Worm (Caenorhabditis elegans) whole organism, L3 larva: Measurements from ENCODE around the gene kcnl-1.

ENCODE experiments used
- R02D3.7 ChIP-seq: fragments of 150-350 bp; optimal IDR thresholded peaks from 2 replicates; lab custom pipeline; 2014; ENCODE audit warnings: missing biosample characterization, missing genetic modification characterization
- ZK546.5 ChIP-seq: sonication (generic microtip); optimal IDR thresholded peaks from 2 replicates; lab custom pipeline; 2017; ENCODE audit warnings: missing biosample characterization, missing genetic modification characterization
- aly-2 ChIP-seq: fragments of 150-350 bp; optimal IDR thresholded peaks from 2 replicates; lab custom pipeline; 2014; ENCODE audit warnings: missing biosample characterization, missing genetic modification characterization
- ama-1 ChIP-seq: fragments of 150-350 bp; optimal IDR thresholded peaks from 2 replicates; lab custom pipeline; 2018
- ceh-16 ChIP-seq: sonication (generic microtip); optimal IDR thresholded peaks from 2 replicates; lab custom pipeline; 2017; ENCODE audit warnings: missing biosample characterization, missing genetic modification characterization
- ceh-28 ChIP-seq: fragments of 150-350 bp; optimal IDR thresholded peaks from 2 replicates; lab custom pipeline; 2014; ENCODE audit warnings: missing biosample characterization, missing genetic modification reagents, missing genetic modification characterization
- ceh-82 ChIP-seq: fragments of 150-350 bp; optimal IDR thresholded peaks from 2 replicates; lab custom pipeline; 2014; ENCODE audit warnings: missing biosample characterization, missing genetic modification characterization
- daf-12 ChIP-seq: fragments of 150-350 bp; optimal IDR thresholded peaks from 2 replicates; lab custom pipeline; 2014; ENCODE audit warnings: missing biosample characterization, missing genetic modification reagents, missing genetic modification characterization
- egl-27 ChIP-seq: sonication (generic microtip); optimal IDR thresholded peaks from 4 replicates; lab custom pipeline; 2017; ENCODE audit warnings: missing biosample characterization, missing genetic modification reagents, missing genetic modification characterization
- egl-5 ChIP-seq: fragments of 150-350 bp; optimal IDR thresholded peaks from 2 replicates; lab custom pipeline; 2017; ENCODE audit warnings: missing biosample characterization, missing genetic modification reagents, missing genetic modification characterization, inconsistent platforms
- elt-1 ChIP-seq: fragments of 150-350 bp; optimal IDR thresholded peaks from 2 replicates; lab custom pipeline; 2014; ENCODE audit warnings: missing biosample characterization, missing genetic modification characterization
- elt-2 ChIP-seq: sonication (generic microtip); optimal IDR thresholded peaks from 2 replicates; lab custom pipeline; 2016; ENCODE audit warnings: missing genetic modification reagents, mild to moderate bottlenecking, missing genetic modification characterization, missing compliant biosample characterization
- elt-3 ChIP-seq, 3 experiments: fragments of 150-350 bp in 1 of 3; sonication (generic microtip) in 2 of 3; optimal IDR thresholded peaks; 2 replicates in 2 of 3; 4 replicates in 1 of 3; lab custom pipeline; 2014 to 2017; ENCODE audit warnings: missing biosample characterization in 3 of 3, missing genetic modification characterization in 3 of 3
- eor-1 ChIP-seq, 2 experiments: fragments of 150-350 bp; optimal IDR thresholded peaks; 2 replicates each; lab custom pipeline; 2014 to 2018; ENCODE audit warnings: missing biosample characterization in 2 of 2, missing genetic modification characterization in 2 of 2
- fkh-10 ChIP-seq: sonication (generic microtip); optimal IDR thresholded peaks from 2 replicates; lab custom pipeline; 2017; ENCODE audit warnings: missing biosample characterization, missing genetic modification reagents, missing genetic modification characterization
- fkh-2 ChIP-seq: fragments of 150-350 bp; optimal IDR thresholded peaks from 2 replicates; lab custom pipeline; 2014; ENCODE audit warnings: missing biosample characterization, missing genetic modification reagents, missing genetic modification characterization
- fos-1 ChIP-seq: fragments of 150-350 bp; optimal IDR thresholded peaks from 2 replicates; lab custom pipeline; 2014; ENCODE audit warnings: missing biosample characterization, missing genetic modification characterization
- lsy-12 ChIP-seq: sonication (generic microtip); optimal IDR thresholded peaks from 2 replicates; lab custom pipeline; 2016; ENCODE audit warnings: mild to moderate bottlenecking, missing genetic modification characterization, missing compliant biosample characterization
- mdl-1 ChIP-seq: fragments of 150-350 bp; optimal IDR thresholded peaks from 2 replicates; lab custom pipeline; 2014; ENCODE audit warnings: missing biosample characterization, missing genetic modification characterization
- mml-1 ChIP-seq: fragments of 150-350 bp; sonication (generic microtip); optimal IDR thresholded peaks from 3 replicates; lab custom pipeline; 2014; ENCODE audit warnings: missing biosample characterization, missing genetic modification characterization
- nfya-1 ChIP-seq: sonication (generic microtip); optimal IDR thresholded peaks from 2 replicates; lab custom pipeline; 2017; ENCODE audit warnings: missing genetic modification characterization, mild to moderate bottlenecking, missing compliant biosample characterization, antibody characterized with exemption, moderate library complexity; ENCODE audit not compliant: insufficient read depth
- nhr-23 ChIP-seq: fragments of 150-350 bp; optimal IDR thresholded peaks from 2 replicates; lab custom pipeline; 2014; ENCODE audit warnings: missing biosample characterization, missing genetic modification reagents, missing genetic modification characterization
- nhr-237 ChIP-seq: fragments of 150-350 bp; optimal IDR thresholded peaks from 2 replicates; lab custom pipeline; 2014; ENCODE audit warnings: missing biosample characterization, missing genetic modification characterization
- nhr-25 ChIP-seq: sonication (generic microtip); optimal IDR thresholded peaks from 2 replicates; lab custom pipeline; 2017; ENCODE audit warnings: missing biosample characterization, missing genetic modification characterization
- nhr-28 ChIP-seq: fragments of 150-350 bp; optimal IDR thresholded peaks from 2 replicates; lab custom pipeline; 2014; ENCODE audit warnings: missing biosample characterization, missing genetic modification characterization
- nhr-43 ChIP-seq: sonication (generic microtip); optimal IDR thresholded peaks from 2 replicates; lab custom pipeline; 2016; ENCODE audit warnings: mild to moderate bottlenecking, missing genetic modification characterization, missing compliant biosample characterization; ENCODE audit not compliant: poor library complexity, severe bottlenecking
- nhr-77 ChIP-seq: fragments of 150-350 bp; optimal IDR thresholded peaks from 2 replicates; lab custom pipeline; 2014; ENCODE audit warnings: missing biosample characterization, missing genetic modification characterization
- pha-4 ChIP-seq: fragments of 150-350 bp; optimal IDR thresholded peaks from 2 replicates; lab custom pipeline; 2014; ENCODE audit warnings: missing biosample characterization, missing genetic modification reagents, missing genetic modification characterization
- pqm-1 ChIP-seq: fragments of 150-350 bp; optimal IDR thresholded peaks from 2 replicates; lab custom pipeline; 2017; ENCODE audit warnings: missing biosample characterization, missing genetic modification characterization, inconsistent platforms
- sea-2 ChIP-seq: fragments of 150-350 bp; sonication (generic microtip); optimal IDR thresholded peaks from 4 replicates; lab custom pipeline; 2014; ENCODE audit warnings: missing biosample characterization, missing genetic modification reagents, missing genetic modification characterization
- skn-1 ChIP-seq: fragments of 150-350 bp; optimal IDR thresholded peaks from 2 replicates; lab custom pipeline; 2014; ENCODE audit warnings: missing biosample characterization, missing genetic modification characterization
- snpc-4 ChIP-seq: fragments of 150-350 bp; optimal IDR thresholded peaks from 2 replicates; lab custom pipeline; 2014; ENCODE audit warnings: missing biosample characterization, missing genetic modification characterization
- zag-1 ChIP-seq: fragments of 150-350 bp; optimal IDR thresholded peaks from 2 replicates; lab custom pipeline; 2014; ENCODE audit warnings: missing biosample characterization, missing genetic modification characterization
- ztf-11 ChIP-seq: fragments of 150-350 bp; optimal IDR thresholded peaks from 2 replicates; lab custom pipeline; 2014; ENCODE audit warnings: missing biosample characterization, missing genetic modification characterization

Gene kcnl-1

ce11 chrV:19605415-19605814, 40.2 kb downstream of the kcnl-1 start:
- TF ChIP-seq elt-2 (tag; lab: Kevin White, UChicago) (no peak), mdl-1 (tag; lab: Kevin White, UChicago) (no peak), nhr-77 (tag; lab: Kevin White, UChicago) (no peak), aly-2 (tag; lab: Kevin White, UChicago) (no peak), ztf-11 (tag; lab: Kevin White, UChicago) (no peak), mml-1 (tag; lab: Kevin White, UChicago) (no peak), fkh-10 (GFP tag; lab: Kevin White, UChicago) (no peak), snpc-4 (no peak), nhr-23 (tag; lab: Kevin White, UChicago) (no peak), daf-12 (tag; lab: Kevin White, UChicago) (no peak), fkh-2 (tag; lab: Kevin White, UChicago) (no peak), pha-4 (tag; lab: Kevin White, UChicago) (no peak), nhr-237 (tag; lab: Kevin White, UChicago) (no peak), ZK546.5 (no peak)
- TF ChIP-seq, all 47 proteins: peak for 0

DNA sequence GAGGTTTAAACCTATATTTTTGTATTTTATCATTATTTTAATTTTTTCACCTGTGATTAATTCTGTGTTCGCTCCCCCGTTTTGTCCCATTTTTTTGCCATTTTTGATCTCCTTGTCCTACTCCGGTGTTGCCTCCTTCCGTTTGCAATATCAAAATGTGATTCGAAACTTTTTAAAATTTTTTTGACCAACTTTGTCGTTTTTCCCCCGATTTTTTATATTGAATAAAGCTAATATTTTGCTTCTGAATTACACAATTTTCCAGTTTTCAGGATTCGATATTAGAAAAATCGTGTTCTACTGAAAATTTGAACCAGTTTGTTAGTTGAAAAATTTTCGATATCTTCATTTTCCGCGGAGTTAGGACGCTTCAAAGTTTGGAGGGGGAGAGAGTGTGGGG, 40.7 kb downstream of the kcnl-1 start, which contains the start of gene nlp-25:
Gene nlp-25 (plus strand): TSS at position 301 of the 400 bp plus-strand sequence.
- TF ChIP-seq fkh-2 (tag; lab: Kevin White, UChicago): no peak
- TF ChIP-seq mml-1 (tag; lab: Kevin White, UChicago): no peak
- TF ChIP-seq ztf-11 (tag; lab: Kevin White, UChicago): no peak
- no peak for TF ChIP-seq skn-1 (tag; lab: Kevin White, UChicago)
- TF ChIP-seq pqm-1 (tag; lab: Kevin White, UChicago): no peak
- TF ChIP-seq lsy-12 (tag; lab: Kevin White, UChicago): no peak
- TF ChIP-seq egl-27 (tag; lab: Kevin White, UChicago): no peak
- no peak for TF ChIP-seq ceh-16 (tag; lab: Kevin White, UChicago)
- TF ChIP-seq ZK546.5: no peak
- TF ChIP-seq fkh-10 (GFP tag; lab: Kevin White, UChicago): no peak

ce11 chrV:19608665-19609064, 43.5 kb downstream of the kcnl-1 start:
- TF ChIP-seq pha-4 (tag; lab: Kevin White, UChicago) (no peak), ceh-28 (tag; lab: Kevin White, UChicago) (no peak), nhr-23 (tag; lab: Kevin White, UChicago) (peak; percentile 46), lsy-12 (tag; lab: Kevin White, UChicago) (no peak), egl-5 (no peak), fkh-10 (GFP tag; lab: Kevin White, UChicago) (no peak), nhr-25 (tag; lab: Kevin White, UChicago) (peak; percentile 2), egl-27 (tag; lab: Kevin White, UChicago) (no peak), sea-2 (GFP tag; lab: Kevin White, UChicago) (no peak), nhr-28 (no peak), elt-1 (no peak), ama-1 (lab: Kevin White, UChicago) (no peak), ceh-16 (tag; lab: Kevin White, UChicago) (no peak), zag-1 (no peak), fos-1 (no peak), eor-1 (tag; optimal IDR thresholded peaks at IDR 0.05; lab: Kevin White, UChicago) (no peak), elt-3 (tag; optimal IDR thresholded peaks at IDR 0.05; lab: Kevin White, UChicago) (peak in 1 of 3 experiments; percentile 66), ztf-11 (tag; lab: Kevin White, UChicago) (no peak), elt-2 (tag; lab: Kevin White, UChicago) (no peak), ZK546.5 (no peak), ceh-82 (no peak), R02D3.7 (tag; lab: Kevin White, UChicago) (no peak), nhr-43 (peak; percentile 1), mdl-1 (tag; lab: Kevin White, UChicago) (no peak)

DNA sequence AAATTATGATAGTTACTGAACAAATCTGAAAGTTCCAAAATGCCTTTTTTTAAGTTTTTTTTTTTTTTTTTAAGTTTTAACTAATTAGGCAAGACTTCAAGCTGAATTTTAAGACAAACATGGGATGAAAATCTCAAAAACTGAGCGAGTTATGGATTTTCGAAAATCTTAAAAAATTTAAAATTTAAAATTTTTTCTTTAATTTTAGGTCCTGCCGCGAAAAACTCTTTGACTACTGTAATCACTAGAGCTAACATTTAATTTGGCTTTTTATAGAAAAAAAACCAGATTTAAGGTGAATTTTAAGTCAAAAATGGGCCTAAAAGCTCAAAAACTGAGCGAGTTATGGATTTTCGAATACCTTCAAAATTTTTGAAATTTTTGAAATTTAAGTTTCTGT, 44.0 kb downstream of the kcnl-1 start, which contains the start of gene grsp-1:
Gene grsp-1 (plus strand): TSS at position 301 of the 400 bp plus-strand sequence.
- TF ChIP-seq ZK546.5: no peak
- TF ChIP-seq zag-1: no peak
- TF ChIP-seq fos-1: no peak
- no peak for TF ChIP-seq eor-1 (tag; optimal IDR thresholded peaks at IDR 0.05; lab: Kevin White, UChicago)
- no peak for TF ChIP-seq egl-5
- TF ChIP-seq mdl-1 (tag; lab: Kevin White, UChicago): no peak
- no peak for TF ChIP-seq nfya-1 (tag; lab: Kevin White, UChicago)
- TF ChIP-seq egl-27 (tag; lab: Kevin White, UChicago): no peak
- TF ChIP-seq nhr-237 (tag; lab: Kevin White, UChicago): no peak
- no peak for TF ChIP-seq nhr-28
- no peak for TF ChIP-seq snpc-4
- no peak for TF ChIP-seq fkh-2 (tag; lab: Kevin White, UChicago)
- no peak for TF ChIP-seq R02D3.7 (tag; lab: Kevin White, UChicago)
